Worm (Caenorhabditis elegans) whole organism, L4/young adult: ENCODE results near the gene prx-14.

ENCODE experiments used
- W03F9.2 ChIP-seq: fragments of 150-350 bp; optimal IDR thresholded peaks from 2 replicates; lab custom pipeline; 2014; ENCODE audit warnings: missing biosample characterization, missing genetic modification characterization
- him-1 ChIP-seq: sonication (generic microtip); optimal IDR thresholded peaks from 2 replicates; lab custom pipeline; 2016; ENCODE audit warnings: missing genotype, missing genetic modification reagents, missing genetic modification characterization, missing compliant biosample characterization

DNA sequence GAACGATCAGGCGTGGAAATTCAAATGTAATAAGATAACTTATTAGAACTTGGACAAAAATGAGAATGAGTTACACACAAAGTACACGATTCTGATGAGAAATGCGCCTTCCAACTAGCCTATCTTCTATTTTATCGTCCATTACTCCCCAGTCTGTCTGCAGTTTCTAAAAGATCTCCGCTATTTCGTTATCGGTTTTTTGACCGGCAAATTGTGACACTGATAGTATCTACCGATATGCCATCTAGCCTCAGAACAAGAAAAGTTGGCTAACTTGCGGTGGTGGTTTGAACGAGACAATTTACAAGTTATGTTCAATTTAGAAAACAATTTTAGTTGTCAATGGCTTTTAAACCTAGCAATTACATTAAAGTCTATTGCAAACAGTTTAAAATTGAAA, 28.6 kb downstream of the prx-14 start:
- no peak for TF ChIP-seq him-1 (tag; lab: Kevin White, UChicago)
- TF ChIP-seq W03F9.2, result no peak
